Fruit fly (Drosophila melanogaster) whole organism, wandering third instar larva: ENCODE results near the gene CG1792.

Experiments
- Abd-B ChIP-seq: fragments of >200 bp; optimal IDR thresholded peaks from 2 replicates; lab custom pipeline; 2017; ENCODE audit warnings: missing biosample characterization, missing genetic modification characterization
- CG9705 ChIP-seq: fragments of 200-800 bp; sonication (Bioruptor generic); optimal IDR thresholded peaks from 2 replicates; lab custom pipeline; 2018; ENCODE audit warnings: missing biosample characterization, mild to moderate bottlenecking, missing genetic modification characterization
- Dfd ChIP-seq: fragments of >200 bp; optimal IDR thresholded peaks from 2 replicates; lab custom pipeline; 2017; ENCODE audit warnings: missing biosample characterization, missing genetic modification characterization
- Dif ChIP-seq: fragments of 200-275, 200-300 bp; sonication (Bioruptor generic); optimal IDR thresholded peaks from 2 replicates; lab custom pipeline; 2018; ENCODE audit warnings: missing biosample characterization, missing genetic modification characterization; ENCODE audit not compliant: partially characterized antibody
- Hnf4 ChIP-seq: fragments of 200-800 bp; sonication (Bioruptor generic); optimal IDR thresholded peaks from 2 replicates; lab custom pipeline; 2016; ENCODE audit warnings: missing biosample characterization, mild to moderate bottlenecking, missing genetic modification characterization
- Hr78 ChIP-seq: fragments of >200 bp; optimal IDR thresholded peaks from 2 replicates; lab custom pipeline; 2017; ENCODE audit warnings: missing biosample characterization, missing genetic modification characterization
- Hr83 ChIP-seq: fragments of 200-300 bp; sonication (Bioruptor generic); optimal IDR thresholded peaks from 2 replicates; lab custom pipeline; 2016; ENCODE audit warnings: missing biosample characterization, mild to moderate bottlenecking, missing genetic modification characterization, moderate library complexity; ENCODE audit not compliant: poor library complexity, severe bottlenecking
- Jra ChIP-seq: sonication (Bioruptor generic); optimal IDR thresholded peaks from 2 replicates; lab custom pipeline; 2016; ENCODE audit warnings: missing biosample characterization, missing genetic modification characterization
- Myc ChIP-seq: fragments of >200 bp; optimal IDR thresholded peaks from 2 replicates; lab custom pipeline; 2017
- N ChIP-seq: fragments of >200 bp; optimal IDR thresholded peaks from 2 replicates; lab custom pipeline; 2018; ENCODE audit warnings: missing biosample characterization, missing external identifiers, missing genetic modification characterization
- OdsH ChIP-seq: fragments of 200-800 bp; sonication (Bioruptor generic); optimal IDR thresholded peaks from 2 replicates; lab custom pipeline; 2016; ENCODE audit warnings: missing biosample characterization, mild to moderate bottlenecking, missing genetic modification characterization
- Rel ChIP-seq, 2 experiments: fragments of 200-800 bp; sonication (Bioruptor generic) in 1 of 2; optimal IDR thresholded peaks; 2 replicates in 1 of 2; 3 replicates in 1 of 2; lab custom pipeline; 2016 to 2019; ENCODE audit warnings: mild to moderate bottlenecking in 2 of 2, missing biosample characterization in 2 of 2, missing genetic modification characterization in 2 of 2, moderate library complexity in 1 of 2
- Sp1 ChIP-seq: fragments of 200-800 bp; sonication (Bioruptor generic); optimal IDR thresholded peaks from 3 replicates; lab custom pipeline; 2019; ENCODE audit warnings: missing biosample characterization, mild to moderate bottlenecking, missing genetic modification characterization, moderate library complexity
- Vsx2 ChIP-seq: fragments of 200-300, 225-300 bp; sonication (Bioruptor generic); optimal IDR thresholded peaks from 2 replicates; lab custom pipeline; 2018; ENCODE audit warnings: missing biosample characterization, missing genetic modification characterization; ENCODE audit not compliant: partially characterized antibody
- dl ChIP-seq, 2 experiments: fragments of 175-275, 200-275 bp in 1 of 2; fragments of 200-275 bp in 1 of 2; sonication (Bioruptor generic); optimal IDR thresholded peaks; lab custom pipeline; 2018; ENCODE audit warnings: mild to moderate bottlenecking in 2 of 2, missing biosample characterization in 2 of 2, missing genetic modification characterization in 2 of 2, moderate library complexity in 2 of 2; ENCODE audit not compliant: partially characterized antibody in 2 of 2, insufficient read depth in 1 of 2
- dmrt93B ChIP-seq: fragments of 200-800 bp; sonication (Bioruptor generic); optimal IDR thresholded peaks from 2 replicates; lab custom pipeline; 2018; ENCODE audit warnings: missing biosample characterization, mild to moderate bottlenecking, missing genetic modification characterization
- dsf ChIP-seq: sonication (Bioruptor generic); optimal IDR thresholded peaks from 2 replicates; lab custom pipeline; 2016; ENCODE audit warnings: missing biosample characterization, missing genetic modification characterization, borderline replicate concordance
- ey ChIP-seq: fragments of 200-800 bp; sonication (Bioruptor generic); optimal IDR thresholded peaks from 2 replicates; lab custom pipeline; 2016; ENCODE audit warnings: missing biosample characterization, missing genetic modification characterization
- foxo ChIP-seq, 2 experiments: fragments of 200-800 bp; sonication (Bioruptor generic); optimal IDR thresholded peaks; 2 replicates in 1 of 2; 3 replicates in 1 of 2; lab custom pipeline; 2016 to 2017; ENCODE audit warnings: missing biosample characterization in 2 of 2, missing genetic modification characterization in 2 of 2
- h ChIP-seq: fragments of 200-800 bp; sonication (Bioruptor generic); optimal IDR thresholded peaks from 3 replicates; lab custom pipeline; 2016; ENCODE audit warnings: missing biosample characterization, mild to moderate bottlenecking, missing genetic modification characterization
- jim ChIP-seq: fragments of 175-275, 200-325 bp; sonication (Bioruptor generic); optimal IDR thresholded peaks from 2 replicates; lab custom pipeline; 2016; ENCODE audit warnings: missing biosample characterization, mild to moderate bottlenecking, missing genetic modification characterization
- lola ChIP-seq: fragments of >200 bp; optimal IDR thresholded peaks from 2 replicates; lab custom pipeline; 2017; ENCODE audit warnings: missing biosample characterization, missing genetic modification characterization
- pan ChIP-seq: fragments of >200 bp; optimal IDR thresholded peaks from 2 replicates; lab custom pipeline; 2017
- psq ChIP-seq: fragments of 200-800 bp; sonication (Bioruptor generic); optimal IDR thresholded peaks from 3 replicates; lab custom pipeline; 2017; ENCODE audit warnings: missing biosample characterization, mild to moderate bottlenecking, missing genetic modification characterization, moderate library complexity
- rgr ChIP-seq: fragments of 200-800 bp; sonication (Bioruptor generic); optimal IDR thresholded peaks from 3 replicates; lab custom pipeline; 2016; ENCODE audit warnings: missing biosample characterization, mild to moderate bottlenecking, missing genetic modification characterization
- sv ChIP-seq: fragments of 200-800 bp; sonication (Bioruptor generic); optimal IDR thresholded peaks from 3 replicates; lab custom pipeline; 2016; ENCODE audit warnings: missing biosample characterization, missing genetic modification characterization
- tai ChIP-seq: sonication (Bioruptor generic); optimal IDR thresholded peaks from 2 replicates; lab custom pipeline; 2016; ENCODE audit warnings: missing biosample characterization, missing genetic modification characterization
- usp ChIP-seq: fragments of >200 bp; optimal IDR thresholded peaks from 2 replicates; lab custom pipeline; 2017; ENCODE audit warnings: missing biosample characterization, missing genetic modification characterization
- woc ChIP-seq: sonication (Bioruptor generic); optimal IDR thresholded peaks from 2 replicates; lab custom pipeline; 2016; ENCODE audit warnings: missing biosample characterization, mild to moderate bottlenecking, missing genetic modification characterization

The CG1792 gene

DNA sequence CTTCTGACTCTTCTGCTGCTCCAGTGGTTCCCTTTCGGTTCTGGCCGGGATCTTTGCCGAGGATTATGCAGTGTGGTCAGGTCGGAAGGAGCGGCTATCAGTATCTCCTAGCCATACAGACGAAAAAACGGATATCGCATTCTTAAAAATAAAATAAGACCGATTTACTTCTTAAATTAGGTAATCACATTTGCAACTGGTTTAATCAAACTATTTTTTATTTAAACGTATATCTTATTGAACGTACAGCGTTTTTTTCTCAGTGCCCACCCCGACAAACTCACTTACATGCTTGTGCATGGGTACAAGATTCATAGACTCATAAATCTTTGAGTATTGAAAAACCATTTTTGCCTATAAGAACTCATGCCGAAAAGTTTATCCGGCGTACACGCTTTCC lies 10.1 kb downstream of the CG1792 start:
- TF ChIP-seq woc (GFP tag; lab: Kevin White, UChicago): no peak
- no peak for TF ChIP-seq Dfd
- TF ChIP-seq OdsH (GFP tag; lab: Kevin White, UChicago): no peak
- TF ChIP-seq Rel (GFP tag; optimal IDR thresholded peaks at IDR 0.05; lab: Kevin White, UChicago): no peak
- TF ChIP-seq Rel (tag; optimal IDR thresholded peaks at IDR 0.05; lab: Kevin White, UChicago): no peak
- no peak for TF ChIP-seq Hr78 (GFP tag; lab: Kevin White, UChicago)
- no peak for TF ChIP-seq Myc (lab: Kevin White, UChicago)
- no peak for TF ChIP-seq dmrt93B (GFP tag; lab: Kevin White, UChicago)
- TF ChIP-seq N: no peak

DNA sequence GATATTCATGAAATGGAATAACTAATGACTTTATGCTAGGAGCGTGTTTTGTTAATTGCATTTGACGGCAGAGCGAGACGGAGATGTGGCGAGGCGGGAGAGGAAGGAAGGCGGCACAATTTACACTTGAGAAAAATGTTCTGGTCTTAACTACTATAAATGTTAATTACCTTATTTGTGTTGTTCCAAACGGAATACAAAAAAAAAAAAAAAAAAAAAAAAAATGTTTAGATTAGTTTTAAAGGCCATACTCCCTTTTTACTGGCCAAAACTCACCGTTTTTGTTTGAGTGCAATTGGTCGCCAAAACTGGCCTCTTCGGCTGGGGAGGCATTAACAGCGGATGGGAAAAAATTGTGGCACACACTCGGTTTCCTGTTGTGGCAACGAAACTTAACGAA lies 11.1 kb downstream of the CG1792 start:
- no peak for TF ChIP-seq Hnf4 (GFP tag; lab: Kevin White, UChicago)
- TF ChIP-seq foxo (GFP tag; optimal IDR thresholded peaks at IDR 0.05; lab: Kevin White, UChicago): peak in 1 of 2 experiments; percentile 25

DNA sequence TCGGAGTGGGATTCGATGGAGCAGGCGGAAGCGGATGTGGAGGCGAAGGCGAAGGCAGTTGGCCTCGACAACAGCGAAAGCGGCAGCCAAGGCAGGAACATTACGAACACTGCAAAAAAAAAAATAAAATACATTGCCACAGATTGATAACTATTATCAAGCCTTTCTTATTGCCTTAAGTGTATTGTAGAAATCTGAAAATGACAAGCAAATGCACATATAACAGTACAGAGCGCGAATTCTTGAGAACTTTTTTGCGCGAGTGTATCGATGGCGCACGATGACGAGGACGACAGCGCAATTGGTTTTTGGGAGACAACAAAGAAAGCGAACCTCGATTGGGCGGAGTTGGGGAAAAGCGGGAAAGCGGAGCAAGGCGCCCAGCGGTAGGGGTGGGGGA lies 14.3 kb downstream of the CG1792 start:
- TF ChIP-seq dsf (GFP tag; lab: Kevin White, UChicago): no peak
- TF ChIP-seq sv (GFP tag; lab: Kevin White, UChicago): no peak
- no peak for TF ChIP-seq N
- TF ChIP-seq Hr83: no peak
- no peak for TF ChIP-seq Jra (GFP tag; lab: Kevin White, UChicago)
- no peak for TF ChIP-seq usp (GFP tag; lab: Kevin White, UChicago)
- TF ChIP-seq pan (lab: Kevin White, UChicago): no peak
- TF ChIP-seq h (GFP tag; lab: Kevin White, UChicago): no peak
- no peak for TF ChIP-seq woc (GFP tag; lab: Kevin White, UChicago)
- TF ChIP-seq Rel (GFP tag; optimal IDR thresholded peaks at IDR 0.05; lab: Kevin White, UChicago): no peak
- TF ChIP-seq Rel (tag; optimal IDR thresholded peaks at IDR 0.05; lab: Kevin White, UChicago): no peak
- no peak for TF ChIP-seq lola (GFP tag; lab: Kevin White, UChicago)
- TF ChIP-seq Dif (GFP tag; lab: Kevin White, UChicago): no peak
- TF ChIP-seq psq (GFP tag; lab: Kevin White, UChicago): no peak
- TF ChIP-seq Hr78 (GFP tag; lab: Kevin White, UChicago): no peak
- no peak for TF ChIP-seq Vsx2 (GFP tag; lab: Kevin White, UChicago)
- no peak for TF ChIP-seq Abd-B (GFP tag; lab: Kevin White, UChicago)
- no peak for TF ChIP-seq CG9705 (GFP tag; lab: Kevin White, UChicago)

DNA sequence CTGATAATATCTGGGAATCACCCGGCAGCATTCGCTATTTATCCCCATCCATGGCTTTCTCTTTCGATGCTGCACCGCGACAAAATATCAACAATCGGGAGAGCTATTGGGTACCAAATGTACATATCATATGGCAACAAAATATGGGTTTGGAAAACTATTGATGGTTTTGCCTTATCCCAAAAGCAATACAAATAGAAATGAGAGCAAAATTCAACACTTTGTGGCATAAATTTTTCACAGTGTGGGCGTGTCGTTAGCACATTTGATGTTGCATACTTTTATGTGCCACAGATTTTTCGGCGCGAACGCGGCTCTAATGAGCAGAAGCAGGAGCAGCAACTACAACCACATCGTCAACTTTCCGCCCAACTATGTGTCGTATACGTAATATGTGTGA lies 16.2 kb downstream of the CG1792 start:
- TF ChIP-seq dsf (GFP tag; lab: Kevin White, UChicago) (no peak), psq (GFP tag; lab: Kevin White, UChicago) (no peak), Rel (GFP tag; optimal IDR thresholded peaks at IDR 0.05; lab: Kevin White, UChicago) (no peak), Rel (tag; optimal IDR thresholded peaks at IDR 0.05; lab: Kevin White, UChicago) (no peak), dl (GFP tag; optimal IDR thresholded peaks at IDR 0.05; lab: Kevin White, UChicago; ENCODE audit: insufficient read depth in 1 of 2, partially characterized antibody in 2 of 2) (no peak), dmrt93B (GFP tag; lab: Kevin White, UChicago) (no peak), ey (GFP tag; lab: Kevin White, UChicago) (no peak), lola (GFP tag; lab: Kevin White, UChicago) (no peak), Hnf4 (GFP tag; lab: Kevin White, UChicago) (no peak), Dfd (no peak), CG9705 (GFP tag; lab: Kevin White, UChicago) (no peak), Hr78 (GFP tag; lab: Kevin White, UChicago) (no peak)

DNA sequence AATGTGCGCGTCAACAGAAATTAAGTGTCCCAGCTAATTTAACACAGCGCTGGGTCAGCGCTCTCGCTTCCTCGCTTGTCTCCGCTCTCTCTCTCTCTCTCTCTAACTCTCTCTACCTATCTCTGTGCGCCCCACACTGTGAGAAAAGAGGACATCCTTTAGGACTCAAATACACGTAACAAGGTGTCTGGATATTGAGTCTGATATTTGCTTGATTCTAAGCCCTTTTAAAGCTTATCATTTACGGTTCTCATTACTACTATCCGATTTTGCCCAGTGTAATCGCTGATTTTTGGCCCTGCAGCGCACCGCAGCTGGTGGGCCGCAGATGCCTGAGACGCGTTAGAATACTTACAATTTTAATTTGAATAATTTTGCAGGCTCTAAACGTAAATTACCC lies 20.4 kb downstream of the CG1792 start:
- no peak for TF ChIP-seq Dfd
- no peak for TF ChIP-seq foxo (GFP tag; optimal IDR thresholded peaks at IDR 0.05; lab: Kevin White, UChicago)
- TF ChIP-seq jim (GFP tag; lab: Kevin White, UChicago): no peak
- TF ChIP-seq rgr (GFP tag; lab: Kevin White, UChicago): peak; percentile 5
- no peak for TF ChIP-seq Vsx2 (GFP tag; lab: Kevin White, UChicago)
- no peak for TF ChIP-seq Sp1
- no peak for TF ChIP-seq ey (GFP tag; lab: Kevin White, UChicago)
- TF ChIP-seq Hr83: no peak

DNA sequence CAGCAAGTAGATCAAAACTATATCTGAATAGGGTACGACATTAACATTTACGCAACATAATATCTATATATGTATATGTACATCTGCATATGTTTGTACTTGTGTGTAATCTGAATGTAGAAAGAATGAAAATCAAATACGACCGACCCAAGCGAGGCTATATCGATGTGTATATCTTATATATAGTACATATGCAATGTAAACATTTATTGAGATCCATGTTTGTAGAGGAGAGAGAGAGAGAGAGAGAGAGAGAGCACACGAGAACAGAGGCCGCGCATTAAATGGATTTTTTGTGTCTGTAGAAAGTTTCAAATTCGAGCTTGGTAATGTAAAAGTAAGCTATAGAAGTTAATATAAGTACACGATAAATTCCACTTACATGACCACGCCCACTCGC lies 46.7 kb downstream of the CG1792 start:
- TF ChIP-seq h (GFP tag; lab: Kevin White, UChicago): peak; percentile 11
- no peak for TF ChIP-seq Abd-B (GFP tag; lab: Kevin White, UChicago)
- TF ChIP-seq tai: no peak
- TF ChIP-seq, all 38 proteins: peak for 1
